Worm (Caenorhabditis elegans) whole organism, L4/young adult: Measurements from ENCODE around the gene hmg-5.
"Not testable (repeated sequence)": the region's sequence is repeated elsewhere in the genome, so short reads cannot be mapped to it uniquely, and the experiment has no call there.

Source experiments
- W03F9.2 ChIP-seq: fragments of 150-350 bp; optimal IDR thresholded peaks from 2 replicates; lab custom pipeline; 2014; ENCODE audit warnings: missing biosample characterization, missing genetic modification characterization
- him-1 ChIP-seq: sonication (generic microtip); optimal IDR thresholded peaks from 2 replicates; lab custom pipeline; 2016; ENCODE audit warnings: missing genotype, missing genetic modification reagents, missing genetic modification characterization, missing compliant biosample characterization

- TF ChIP-seq him-1, W03F9.2 (tag; lab: Kevin White, UChicago): not testable (repeated sequence)
Measured at ce11 chrIV:7634578-7634977, 11.4 kb downstream of the hmg-5 start, which contains the start of gene warf-1.
